Worm (Caenorhabditis elegans): ENCODE data around the gene Y42A5A.3.

ce11 chrV:11140326-11140725 is 44.6 kb upstream of the Y42A5A.3 start:
- TF ChIP-seq flt-1 (GFP tag; IDR thresholded peaks at IDR 0.05), result no peak
- TF ChIP-seq ref-1 (GFP tag; conservative IDR thresholded peaks at IDR 0.05), result no peak
- no peak for TF ChIP-seq med-1 (GFP tag; optimal IDR thresholded peaks at IDR 0.05; ENCODE audit: insufficient read depth)
- no peak for TF ChIP-seq ztf-23 (GFP tag; IDR thresholded peaks at IDR 0.05)

Measured in whole organism, midembryonic.